Worm (Caenorhabditis elegans): ENCODE data around the gene pei-2.

pei-2 gene

DNA sequence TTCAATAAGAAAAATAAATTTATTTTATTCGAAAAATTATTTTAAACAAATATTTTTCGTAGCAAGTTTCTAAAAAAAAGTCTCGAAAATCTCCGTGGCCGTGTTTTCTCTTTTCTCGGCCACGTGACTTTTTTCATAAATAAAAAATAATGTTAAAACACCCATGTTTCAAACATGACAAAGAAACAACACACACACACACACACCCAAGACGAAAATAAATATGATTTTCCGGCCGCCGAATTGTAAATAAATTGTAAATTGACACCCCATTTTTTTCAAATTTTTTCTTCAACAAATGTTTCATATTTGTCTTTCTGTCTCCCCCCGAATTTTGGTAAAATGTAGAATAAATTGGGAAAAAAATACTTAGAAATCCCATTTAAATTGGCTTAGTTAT lies 45.4 kb downstream of the pei-2 start:
- no peak for TF ChIP-seq flh-1 (GFP tag; optimal IDR thresholded peaks at IDR 0.05)
- no peak for TF ChIP-seq ces-1 (GFP tag; optimal IDR thresholded peaks at IDR 0.05)
- no peak for TF ChIP-seq nhr-237 (tag; optimal IDR thresholded peaks at IDR 0.05)
- no peak for TF ChIP-seq tbx-8 (GFP tag; optimal IDR thresholded peaks at IDR 0.05)
- TF ChIP-seq ztf-11 (tag; optimal IDR thresholded peaks at IDR 0.05), result no peak
- TF ChIP-seq pha-4 (tag; optimal IDR thresholded peaks at IDR 0.05), result no peak
- no peak for TF ChIP-seq nhr-2 (tag; optimal IDR thresholded peaks at IDR 0.05)
- no peak for TF ChIP-seq ceh-43 (GFP tag; optimal IDR thresholded peaks at IDR 0.05)
- no peak for TF ChIP-seq ceh-39 (tag; optimal IDR thresholded peaks at IDR 0.05)
- TF ChIP-seq ham-2 (GFP tag; optimal IDR thresholded peaks at IDR 0.05), result no peak
- no peak for TF ChIP-seq mep-1 (tag; optimal IDR thresholded peaks at IDR 0.05)
- TF ChIP-seq ceh-83 (GFP tag; optimal IDR thresholded peaks at IDR 0.05), result no peak

DNA sequence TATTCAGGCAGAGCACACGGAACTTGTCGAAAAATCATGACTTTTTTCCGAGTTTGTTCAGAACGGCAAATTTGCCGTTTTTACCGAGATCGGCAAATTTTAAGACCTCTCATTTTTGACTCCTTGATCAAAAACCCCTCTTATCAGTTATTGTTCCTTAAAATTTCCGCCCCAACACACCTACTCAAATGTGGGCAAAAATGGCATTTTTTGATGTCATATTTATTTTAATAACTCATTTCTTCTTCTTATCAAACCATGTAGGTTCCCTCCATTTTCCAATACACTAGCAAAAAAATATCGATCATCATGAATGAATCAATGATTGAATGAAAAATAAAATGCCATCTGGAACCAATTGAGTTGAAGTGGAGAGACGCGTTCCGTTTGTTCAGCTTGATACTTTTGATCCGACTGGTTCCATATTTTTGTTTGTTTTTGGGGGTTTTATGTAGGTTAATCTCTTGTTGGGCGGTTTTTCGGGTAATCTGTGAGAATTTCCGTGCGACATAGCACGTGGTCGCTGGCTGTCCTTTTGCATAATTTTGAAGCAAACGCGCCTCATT lies 46.7 kb downstream of the pei-2 start:
- TF ChIP-seq cnd-1 (tag; optimal IDR thresholded peaks at IDR 0.05) (no peak), mab-5 (tag; optimal IDR thresholded peaks at IDR 0.05) (no peak), lsy-2 (tag; optimal IDR thresholded peaks at IDR 0.05) (no peak), nhr-2 (tag; optimal IDR thresholded peaks at IDR 0.05) (no peak), ham-2 (GFP tag; optimal IDR thresholded peaks at IDR 0.05) (no peak)

DNA sequence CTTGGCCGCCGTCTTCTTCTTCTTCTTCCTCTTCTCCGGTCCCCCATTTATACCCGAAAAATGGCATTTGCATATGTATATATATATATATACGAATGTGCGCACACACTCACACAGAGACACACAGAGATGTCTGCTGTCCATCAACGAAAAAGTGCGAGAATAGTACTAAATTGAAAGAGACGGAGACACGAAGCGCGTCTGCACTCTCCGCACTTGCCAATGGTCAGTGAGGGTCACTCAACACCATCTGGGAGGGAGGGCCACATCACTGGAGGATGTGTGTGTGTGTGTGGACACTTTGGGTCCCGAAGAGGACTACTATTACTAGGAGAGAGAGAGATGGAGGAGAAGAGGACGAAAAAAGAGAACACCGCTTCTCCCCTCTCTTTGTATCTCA lies 48.1 kb downstream of the pei-2 start:
- no peak for TF ChIP-seq zip-8 (tag; optimal IDR thresholded peaks at IDR 0.05)
- TF ChIP-seq unc-62 (GFP tag; optimal IDR thresholded peaks at IDR 0.05), result peak; percentile 98
- peak; percentile 23 for TF ChIP-seq ztf-11 (tag; optimal IDR thresholded peaks at IDR 0.05)
- no peak for TF ChIP-seq nhr-28 (tag; optimal IDR thresholded peaks at IDR 0.05)
- TF ChIP-seq ham-2 (GFP tag; optimal IDR thresholded peaks at IDR 0.05), result peak; percentile 7
- no peak for TF ChIP-seq ceh-43 (GFP tag; optimal IDR thresholded peaks at IDR 0.05)
- no peak for TF ChIP-seq elt-1 (tag; optimal IDR thresholded peaks at IDR 0.05; ENCODE audit: borderline replicate concordance, insufficient read depth)
- no peak for TF ChIP-seq bed-3 (GFP tag; optimal IDR thresholded peaks at IDR 0.05)
- peak; percentile 50 for TF ChIP-seq drap-1 (GFP tag; optimal IDR thresholded peaks at IDR 0.05)
- peak; percentile 32 for TF ChIP-seq nhr-2 (tag; optimal IDR thresholded peaks at IDR 0.05)
- peak; percentile 37 for TF ChIP-seq mep-1 (tag; optimal IDR thresholded peaks at IDR 0.05)
- TF ChIP-seq sem-2 (GFP tag; optimal IDR thresholded peaks at IDR 0.05), result no peak
- TF ChIP-seq lin-32 (GFP tag; optimal IDR thresholded peaks at IDR 0.05), result peak; percentile 77
- no peak for TF ChIP-seq nhr-76 (tag; optimal IDR thresholded peaks at IDR 0.05)
- TF ChIP-seq sptf-1 (tag; optimal IDR thresholded peaks at IDR 0.05), result peak; percentile 65
- TF ChIP-seq hlh-1 (tag; optimal IDR thresholded peaks at IDR 0.05), result peak; percentile 12
- TF ChIP-seq lsy-2 (tag; optimal IDR thresholded peaks at IDR 0.05), result peak; percentile 43
- peak; percentile 42 for TF ChIP-seq tbx-8 (GFP tag; optimal IDR thresholded peaks at IDR 0.05)
- TF ChIP-seq unc-120 (tag; optimal IDR thresholded peaks at IDR 0.05; ENCODE audit: poor library complexity, severe bottlenecking), result peak; percentile 83
- no peak for TF ChIP-seq snpc-4 (tag; optimal IDR thresholded peaks at IDR 0.05)
- peak; percentile 66 for TF ChIP-seq mls-2 (tag; optimal IDR thresholded peaks at IDR 0.05)
- TF ChIP-seq ceh-83 (GFP tag; optimal IDR thresholded peaks at IDR 0.05), result no peak
- no peak for TF ChIP-seq elt-3 (tag; optimal IDR thresholded peaks at IDR 0.05)
- peak; percentile 74 for TF ChIP-seq cnd-1 (tag; optimal IDR thresholded peaks at IDR 0.05)
- peak; percentile 33 for TF ChIP-seq nhr-237 (tag; optimal IDR thresholded peaks at IDR 0.05)
- TF ChIP-seq lin-13 (tag; optimal IDR thresholded peaks at IDR 0.05), result peak; percentile 9
- peak; percentile 30 for TF ChIP-seq M03D4.4 (tag; optimal IDR thresholded peaks at IDR 0.05)
- TF ChIP-seq ces-1 (GFP tag; optimal IDR thresholded peaks at IDR 0.05), result peak; percentile 85

DNA sequence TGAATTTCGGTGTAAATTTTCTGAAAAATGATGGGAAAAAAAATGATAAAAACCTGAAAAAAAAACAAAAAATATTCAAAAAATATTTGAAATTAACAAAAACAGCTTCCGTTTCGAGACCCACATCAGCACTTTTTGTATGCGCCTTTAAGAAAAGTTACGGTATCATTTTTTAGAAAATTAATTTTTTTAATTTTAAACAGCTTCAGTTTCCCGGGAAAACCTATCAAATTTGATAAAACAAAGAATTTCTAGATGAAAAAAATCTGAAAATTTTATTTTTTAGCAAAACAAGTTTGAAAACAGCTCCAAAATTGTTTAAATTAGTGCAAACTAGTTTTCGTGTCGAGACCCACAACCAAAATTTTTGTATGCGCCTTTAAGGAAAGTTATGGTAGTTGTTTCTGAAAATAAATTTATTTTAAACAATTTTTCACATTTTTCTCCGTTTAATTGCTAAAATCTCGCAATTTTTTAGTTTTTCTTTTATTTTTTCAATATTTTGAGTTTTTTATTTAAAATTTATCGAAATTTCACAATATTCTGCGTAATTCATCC lies 54.2 kb downstream of the pei-2 start:
- TF ChIP-seq mls-2 (tag; optimal IDR thresholded peaks at IDR 0.05), result no peak
